Worm (Caenorhabditis elegans) whole organism, L4/young adult: ENCODE measurements around the gene Y46G5A.38.

Experiments used
- dao-5 ChIP-seq: sonication (generic microtip); optimal IDR thresholded peaks from 2 replicates; lab custom pipeline; 2016; ENCODE audit warnings: missing genotype, missing genetic modification characterization, moderate library complexity, missing compliant biosample characterization
- him-1 ChIP-seq: sonication (generic microtip); optimal IDR thresholded peaks from 2 replicates; lab custom pipeline; 2016; ENCODE audit warnings: missing genotype, missing genetic modification reagents, missing genetic modification characterization, missing compliant biosample characterization

DNA sequence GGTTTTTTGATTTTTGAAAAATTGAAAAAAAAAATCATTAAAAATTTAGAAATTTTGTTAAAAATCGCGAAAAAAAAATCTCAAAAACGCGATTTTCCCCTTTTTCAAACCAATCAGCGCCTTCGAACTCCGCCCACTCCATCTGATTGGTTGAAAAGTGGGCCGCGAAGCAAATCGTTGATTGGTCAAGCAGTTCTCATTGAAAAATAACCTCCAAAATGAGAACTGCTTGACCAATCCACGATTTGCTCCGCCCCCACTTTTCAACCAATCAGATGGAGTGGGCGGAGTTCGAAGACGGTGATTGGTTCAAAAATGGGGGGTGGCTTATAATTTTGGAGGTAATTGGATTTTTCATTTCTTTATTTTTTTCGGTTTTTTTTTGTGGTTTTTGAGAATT lies 36.5 kb upstream of the Y46G5A.38 start:
- TF ChIP-seq dao-5 (tag; lab: Kevin White, UChicago) (no peak), him-1 (tag; lab: Kevin White, UChicago) (no peak)
